Worm (Caenorhabditis elegans): Measurements from ENCODE around the gene T22G5.1.
A peak's percentile ranks its signal among the peaks of the same experiment; 100 is the strongest.

T22G5.1 gene

ce11 chrV:13887358-13887757, 10.7 kb downstream of the T22G5.1 start, which contains the start of gene srsx-19:
Gene srsx-19, plus strand, starts transcription at chrV:13887658.
- TF ChIP-seq peb-1 (tag; optimal IDR thresholded peaks at IDR 0.05) (no peak), ztf-4 (tag; optimal IDR thresholded peaks at IDR 0.05) (no peak), mab-5 (tag; optimal IDR thresholded peaks at IDR 0.05) (no peak), nhr-11 (tag; optimal IDR thresholded peaks at IDR 0.05) (no peak), sma-9 (GFP tag; optimal IDR thresholded peaks at IDR 0.05) (no peak), sma-9 (tag; optimal IDR thresholded peaks at IDR 0.05) (no peak), snpc-4 (tag; optimal IDR thresholded peaks at IDR 0.05) (no peak), lin-11 (tag; optimal IDR thresholded peaks at IDR 0.05) (no peak)

- TF ChIP-seq lin-13 (GFP tag; optimal IDR thresholded peaks at IDR 0.05), result no peak
- TF ChIP-seq snpc-4 (tag; optimal IDR thresholded peaks at IDR 0.05), result no peak
- no peak for TF ChIP-seq ztf-4 (tag; optimal IDR thresholded peaks at IDR 0.05)
- no peak for TF ChIP-seq unc-55 (GFP tag; optimal IDR thresholded peaks at IDR 0.05)
- TF ChIP-seq F13H6.1 (tag; optimal IDR thresholded peaks at IDR 0.05), result no peak
- TF ChIP-seq nhr-11 (tag; optimal IDR thresholded peaks at IDR 0.05), result no peak
- TF ChIP-seq dmd-4 (tag; optimal IDR thresholded peaks at IDR 0.05), result no peak
- no peak for TF ChIP-seq sma-3 (GFP tag; optimal IDR thresholded peaks at IDR 0.05)
- TF ChIP-seq ztf-11 (tag; optimal IDR thresholded peaks at IDR 0.05), result no peak
- no peak for TF ChIP-seq lin-39 (tag; optimal IDR thresholded peaks at IDR 0.05)
- TF ChIP-seq skn-1 (tag; optimal IDR thresholded peaks at IDR 0.05), result no peak
- TF ChIP-seq nhr-6 (tag; optimal IDR thresholded peaks at IDR 0.05), result no peak
- TF ChIP-seq sma-9 (GFP tag; optimal IDR thresholded peaks at IDR 0.05), result no peak
- TF ChIP-seq sma-9 (tag; optimal IDR thresholded peaks at IDR 0.05), result no peak
- TF ChIP-seq peb-1 (tag; optimal IDR thresholded peaks at IDR 0.05), result no peak
- TF ChIP-seq nhr-77 (tag; optimal IDR thresholded peaks at IDR 0.05), result no peak
- TF ChIP-seq nhr-25 (tag; optimal IDR thresholded peaks at IDR 0.05), result no peak
- TF ChIP-seq unc-62 (GFP tag; optimal IDR thresholded peaks at IDR 0.05), result no peak
- no peak for TF ChIP-seq nhr-23 (tag; optimal IDR thresholded peaks at IDR 0.05)
- no peak for TF ChIP-seq Y55F3AM.14 (GFP tag; optimal IDR thresholded peaks at IDR 0.05)
- no peak for TF ChIP-seq lsy-2 (tag; optimal IDR thresholded peaks at IDR 0.05)
Measured at ce11 chrV:13889516-13889915, 12.9 kb downstream of the T22G5.1 start, which contains the start of gene spp-12. Gene spp-12, plus strand, starts transcription at chrV:13889816.

ce11 chrV:13890473-13890872, 13.8 kb downstream of the T22G5.1 start, which contains the start of gene lbp-8:
Gene lbp-8, plus strand, starts transcription at chrV:13890773.
- TF ChIP-seq mbf-1 (tag; optimal IDR thresholded peaks at IDR 0.05), result no peak
- TF ChIP-seq F13H6.1 (tag; optimal IDR thresholded peaks at IDR 0.05), result no peak
- no peak for TF ChIP-seq mab-5 (tag; optimal IDR thresholded peaks at IDR 0.05)
- no peak for TF ChIP-seq lin-39 (tag; optimal IDR thresholded peaks at IDR 0.05)
- TF ChIP-seq ceh-82 (tag; optimal IDR thresholded peaks at IDR 0.05), result no peak
- no peak for TF ChIP-seq egl-27 (tag; optimal IDR thresholded peaks at IDR 0.05)
- TF ChIP-seq unc-39 (tag; optimal IDR thresholded peaks at IDR 0.05), result no peak
- TF ChIP-seq Y55F3AM.14 (GFP tag; optimal IDR thresholded peaks at IDR 0.05), result no peak
- TF ChIP-seq sma-9 (GFP tag; optimal IDR thresholded peaks at IDR 0.05), result no peak
- TF ChIP-seq sma-9 (tag; optimal IDR thresholded peaks at IDR 0.05), result no peak
- no peak for TF ChIP-seq R02D3.7 (tag; optimal IDR thresholded peaks at IDR 0.05)
- TF ChIP-seq nhr-10 (tag; optimal IDR thresholded peaks at IDR 0.05), result no peak

- peak; percentile 12 for TF ChIP-seq nhr-21 (tag; optimal IDR thresholded peaks at IDR 0.05)
- TF ChIP-seq sma-9 (GFP tag; optimal IDR thresholded peaks at IDR 0.05), result peak; percentile 1
- no peak for TF ChIP-seq sma-9 (tag; optimal IDR thresholded peaks at IDR 0.05)
- TF ChIP-seq fos-1 (tag; optimal IDR thresholded peaks at IDR 0.05), result no peak
Measured at ce11 chrV:13891489-13891888, 14.9 kb downstream of the T22G5.1 start.

- TF ChIP-seq elt-1 (tag; optimal IDR thresholded peaks at IDR 0.05), result no peak
- no peak for TF ChIP-seq zag-1 (tag; optimal IDR thresholded peaks at IDR 0.05)
- peak in 1 of 2 experiments; percentile 1 for TF ChIP-seq lsy-2 (tag; optimal IDR thresholded peaks at IDR 0.05)
- no peak for TF ChIP-seq skn-1 (tag; optimal IDR thresholded peaks at IDR 0.05)
- no peak for TF ChIP-seq nhr-6 (tag; optimal IDR thresholded peaks at IDR 0.05)
- TF ChIP-seq ama-1 (optimal IDR thresholded peaks at IDR 0.05), result no peak
- TF ChIP-seq egl-27 (tag; optimal IDR thresholded peaks at IDR 0.05), result no peak
- TF ChIP-seq unc-55 (GFP tag; optimal IDR thresholded peaks at IDR 0.05), result no peak
- TF ChIP-seq unc-39 (tag; optimal IDR thresholded peaks at IDR 0.05), result no peak
- TF ChIP-seq fos-1 (tag; optimal IDR thresholded peaks at IDR 0.05), result peak; percentile 60
- no peak for TF ChIP-seq lin-39 (tag; optimal IDR thresholded peaks at IDR 0.05)
- TF ChIP-seq mab-5 (tag; optimal IDR thresholded peaks at IDR 0.05), result no peak
- TF ChIP-seq unc-62 (GFP tag; optimal IDR thresholded peaks at IDR 0.05), result no peak
- peak; percentile 58 for TF ChIP-seq blmp-1 (tag; optimal IDR thresholded peaks at IDR 0.05; ENCODE audit: insufficient read depth)
- TF ChIP-seq R02D3.7 (tag; optimal IDR thresholded peaks at IDR 0.05), result no peak
- no peak for TF ChIP-seq gmeb-1 (tag; optimal IDR thresholded peaks at IDR 0.05)
- TF ChIP-seq nhr-10 (tag; optimal IDR thresholded peaks at IDR 0.05), result no peak
- no peak for TF ChIP-seq elt-3 (tag; optimal IDR thresholded peaks at IDR 0.05)
- no peak for TF ChIP-seq ceh-82 (tag; optimal IDR thresholded peaks at IDR 0.05)
- peak; percentile 13 for TF ChIP-seq ztf-4 (tag; optimal IDR thresholded peaks at IDR 0.05)
- TF ChIP-seq lin-11 (tag; optimal IDR thresholded peaks at IDR 0.05), result no peak
- no peak for TF ChIP-seq ceh-16 (tag; optimal IDR thresholded peaks at IDR 0.05)
- no peak for TF ChIP-seq mbf-1 (tag; optimal IDR thresholded peaks at IDR 0.05)
- no peak for TF ChIP-seq snpc-4 (tag; optimal IDR thresholded peaks at IDR 0.05)
- peak; percentile 74 for TF ChIP-seq crh-2 (tag; optimal IDR thresholded peaks at IDR 0.05)
- TF ChIP-seq nhr-77 (tag; optimal IDR thresholded peaks at IDR 0.05), result no peak
- no peak for TF ChIP-seq ztf-1 (GFP tag; conservative IDR thresholded peaks at IDR 0.05)
Measured at ce11 chrV:13892457-13893375, 16.1 kb downstream of the T22G5.1 start, which contains the start of gene sptl-3. Gene sptl-3, plus strand, starts transcription at chrV:13893325.
